Fruit fly (Drosophila melanogaster): ENCODE results near the gene TyrR.
A peak's percentile ranks its signal among the peaks of the same experiment; 100 is the strongest.

TyrR gene

DNA sequence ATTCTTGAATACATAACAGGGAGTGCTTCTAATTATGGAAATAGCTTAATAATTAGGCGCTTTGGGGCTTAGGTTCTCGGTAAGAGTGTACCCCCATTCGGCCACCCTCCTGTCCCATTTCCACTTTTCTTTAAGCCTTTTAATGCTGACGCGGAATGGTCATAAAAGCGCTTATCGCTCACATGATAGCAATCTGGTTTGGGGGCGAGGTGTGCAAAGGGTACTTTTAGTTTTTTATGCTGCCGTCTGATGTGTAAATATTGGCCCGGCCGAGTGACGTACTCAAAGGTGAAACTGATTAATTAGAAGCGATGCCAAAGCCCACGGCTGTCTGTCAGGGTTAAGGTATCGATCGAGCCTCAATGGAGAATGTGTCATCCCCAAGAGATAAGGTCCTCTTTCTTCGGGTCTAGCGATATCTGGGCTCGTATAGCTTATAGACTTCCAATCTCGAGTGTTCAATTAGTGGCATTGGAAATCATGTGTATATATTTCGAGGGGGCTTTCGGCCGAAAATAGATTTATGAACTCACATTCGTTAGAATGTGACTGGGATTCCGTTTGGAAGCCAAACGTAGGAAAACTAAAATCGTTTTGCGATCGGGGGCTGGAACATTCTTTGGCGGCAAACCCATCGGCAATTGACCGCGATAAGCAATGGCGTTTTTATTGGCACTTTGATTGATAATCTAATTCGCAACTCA, 3.1 kb downstream of the TyrR start:
- TF ChIP-seq CG14711 (tag; optimal IDR thresholded peaks at IDR 0.05) (no peak), ovo (GFP tag; optimal IDR thresholded peaks at IDR 0.05) (no peak), CG11617 (GFP tag; optimal IDR thresholded peaks at IDR 0.05) (no peak), CG12768 (GFP tag; optimal IDR thresholded peaks at IDR 0.05) (no peak), Hr96 (GFP tag; optimal IDR thresholded peaks at IDR 0.05) (no peak), Mnt (GFP tag; optimal IDR thresholded peaks at IDR 0.05) (no peak), toe (GFP tag; optimal IDR thresholded peaks at IDR 0.05) (no peak), kay (GFP tag; ENCODE audit: borderline replicate concordance) (peak; percentile 56), cic (GFP tag; optimal IDR thresholded peaks at IDR 0.05) (peak; percentile 3), tj (GFP tag; optimal IDR thresholded peaks at IDR 0.05) (peak; percentile 12), CG5204 (GFP tag; optimal IDR thresholded peaks at IDR 0.05) (peak; percentile 11), CG1620 (GFP tag; optimal IDR thresholded peaks at IDR 0.05) (no peak), cnc (optimal IDR thresholded peaks at IDR 0.05) (no peak), Crg-1 (GFP tag; optimal IDR thresholded peaks at IDR 0.05) (no peak), CG7101 (tag; optimal IDR thresholded peaks at IDR 0.05) (no peak)

DNA sequence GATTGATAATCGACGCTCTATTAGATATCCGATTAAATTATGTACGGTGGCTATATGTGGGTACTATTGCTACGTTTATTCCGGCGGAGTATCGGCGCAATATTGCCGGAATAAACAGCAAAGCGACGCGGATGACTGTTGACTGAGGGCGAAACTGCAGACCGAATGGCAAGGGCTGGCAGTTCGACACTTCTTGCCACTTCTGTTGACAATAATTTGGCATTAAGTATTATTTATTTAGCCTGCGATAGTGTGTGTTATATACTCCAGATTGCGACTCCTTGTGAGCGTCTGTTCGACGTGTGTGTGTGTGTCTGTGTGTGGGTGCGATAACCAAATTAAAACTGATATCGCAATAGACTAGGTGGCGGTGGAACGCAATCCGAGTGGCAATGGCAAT, 4.1 kb downstream of the TyrR start:
- TF ChIP-seq Mnt (GFP tag; optimal IDR thresholded peaks at IDR 0.05): peak; percentile 50
- peak; percentile 42 for TF ChIP-seq cic (GFP tag; optimal IDR thresholded peaks at IDR 0.05)
- peak; percentile 4 for TF ChIP-seq CG7101 (tag; optimal IDR thresholded peaks at IDR 0.05)
- peak; percentile 24 for TF ChIP-seq ovo (GFP tag; optimal IDR thresholded peaks at IDR 0.05)
- TF ChIP-seq CG33017 (tag; optimal IDR thresholded peaks at IDR 0.05): peak; percentile 25
- peak; percentile 72 for TF ChIP-seq kay (GFP tag; ENCODE audit: borderline replicate concordance)
- no peak for TF ChIP-seq cnc (optimal IDR thresholded peaks at IDR 0.05)
- TF ChIP-seq CG5204 (GFP tag; optimal IDR thresholded peaks at IDR 0.05): no peak

DNA sequence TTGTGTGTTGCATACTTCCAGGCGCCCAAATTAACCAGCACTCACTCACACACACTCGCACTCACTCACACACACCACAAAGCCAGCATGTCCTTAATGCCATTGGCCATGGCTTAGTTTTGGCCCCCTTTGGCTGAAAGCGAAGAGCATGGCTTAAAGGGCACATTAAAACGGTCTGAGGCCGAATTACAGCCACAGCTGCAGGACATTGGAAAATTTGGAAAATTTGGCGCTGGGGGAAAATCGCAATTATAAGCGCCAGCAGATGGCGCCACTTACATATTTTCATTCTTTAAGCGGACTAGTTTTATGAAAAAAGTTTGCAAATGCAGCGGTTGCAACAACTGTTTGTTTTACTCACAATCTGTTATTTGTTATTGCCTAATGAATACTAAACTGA, 20.4 kb downstream of the TyrR start:
- TF ChIP-seq CG7045 (GFP tag; optimal IDR thresholded peaks at IDR 0.05) (no peak), Clk (GFP tag; optimal IDR thresholded peaks at IDR 0.05) (no peak), kay (GFP tag; ENCODE audit: borderline replicate concordance) (no peak), Hr96 (GFP tag; optimal IDR thresholded peaks at IDR 0.05) (no peak), toe (GFP tag; optimal IDR thresholded peaks at IDR 0.05) (no peak), CG5204 (GFP tag; optimal IDR thresholded peaks at IDR 0.05) (no peak), CG33017 (tag; optimal IDR thresholded peaks at IDR 0.05) (no peak), bab1 (GFP tag; optimal IDR thresholded peaks at IDR 0.05) (no peak), tj (GFP tag; optimal IDR thresholded peaks at IDR 0.05) (no peak), pad (GFP tag; optimal IDR thresholded peaks at IDR 0.05) (no peak), CG11617 (GFP tag; optimal IDR thresholded peaks at IDR 0.05) (no peak), cic (GFP tag; optimal IDR thresholded peaks at IDR 0.05) (no peak), CG14711 (tag; optimal IDR thresholded peaks at IDR 0.05) (no peak), ovo (GFP tag; optimal IDR thresholded peaks at IDR 0.05) (no peak)

DNA sequence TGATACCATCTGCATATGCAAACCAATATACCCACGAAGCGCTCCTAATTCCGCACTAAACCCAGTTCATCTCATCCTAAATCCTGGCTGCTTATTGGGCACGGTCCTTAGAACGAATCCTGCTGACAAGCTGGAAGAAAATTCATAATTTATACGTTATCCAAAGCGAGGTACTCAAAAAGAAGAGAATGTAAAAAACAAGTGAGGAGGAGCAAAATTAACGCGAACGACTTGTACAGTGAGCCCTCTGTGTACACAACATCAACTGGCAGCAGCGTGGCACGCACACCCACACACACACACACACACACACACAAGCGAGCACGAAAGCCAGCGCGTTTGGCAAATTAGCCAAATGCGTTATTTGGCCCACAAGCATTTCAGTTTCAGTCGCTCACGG, 26.7 kb downstream of the TyrR start, which contains the start of gene TyrRII:
TyrRII (plus strand) TSS at position 301 of the 400 bp plus-strand sequence.
- TF ChIP-seq toe (GFP tag; optimal IDR thresholded peaks at IDR 0.05): no peak
- TF ChIP-seq Crg-1 (GFP tag; optimal IDR thresholded peaks at IDR 0.05): no peak
- no peak for TF ChIP-seq CG11617 (GFP tag; optimal IDR thresholded peaks at IDR 0.05)
- TF ChIP-seq bab1 (GFP tag; optimal IDR thresholded peaks at IDR 0.05): no peak
- TF ChIP-seq CG5204 (GFP tag; optimal IDR thresholded peaks at IDR 0.05): no peak
- TF ChIP-seq cic (GFP tag; optimal IDR thresholded peaks at IDR 0.05): no peak
- TF ChIP-seq tj (GFP tag; optimal IDR thresholded peaks at IDR 0.05): no peak
- no peak for TF ChIP-seq Hr96 (GFP tag; optimal IDR thresholded peaks at IDR 0.05)
- no peak for TF ChIP-seq CG7101 (tag; optimal IDR thresholded peaks at IDR 0.05)
- TF ChIP-seq ovo (GFP tag; optimal IDR thresholded peaks at IDR 0.05): no peak
- no peak for TF ChIP-seq Mnt (GFP tag; optimal IDR thresholded peaks at IDR 0.05)
- TF ChIP-seq Clk (GFP tag; optimal IDR thresholded peaks at IDR 0.05): no peak
- TF ChIP-seq CG7045 (GFP tag; optimal IDR thresholded peaks at IDR 0.05): no peak

- TF ChIP-seq cnc (optimal IDR thresholded peaks at IDR 0.05): no peak
Observed at dm6 chr3R:17733261-17733660, 29.7 kb downstream of the TyrR start, which contains the start of gene CG14321. TSS of gene CG14321 (plus strand) at chr3R:17733598.

dm6 chr3R:17725558-17725957, 37.4 kb downstream of the TyrR start, which contains the start of gene Lgr1:
TSS of gene Lgr1 (plus strand) at chr3R:17725777.
- no peak for TF ChIP-seq Hr96 (GFP tag; optimal IDR thresholded peaks at IDR 0.05)
- TF ChIP-seq bab1 (GFP tag; optimal IDR thresholded peaks at IDR 0.05): no peak
- TF ChIP-seq CG14711 (tag; optimal IDR thresholded peaks at IDR 0.05): no peak
- TF ChIP-seq Mnt (GFP tag; optimal IDR thresholded peaks at IDR 0.05): no peak
- no peak for TF ChIP-seq cic (GFP tag; optimal IDR thresholded peaks at IDR 0.05)
- no peak for TF ChIP-seq Crg-1 (GFP tag; optimal IDR thresholded peaks at IDR 0.05)
- TF ChIP-seq ovo (GFP tag; optimal IDR thresholded peaks at IDR 0.05): no peak
- TF ChIP-seq toe (GFP tag; optimal IDR thresholded peaks at IDR 0.05): no peak
- no peak for TF ChIP-seq kay (GFP tag; ENCODE audit: borderline replicate concordance)
- no peak for TF ChIP-seq CG1620 (GFP tag; optimal IDR thresholded peaks at IDR 0.05)
- TF ChIP-seq tj (GFP tag; optimal IDR thresholded peaks at IDR 0.05): no peak
- no peak for TF ChIP-seq CG12768 (GFP tag; optimal IDR thresholded peaks at IDR 0.05)
- no peak for TF ChIP-seq CG33017 (tag; optimal IDR thresholded peaks at IDR 0.05)
- TF ChIP-seq CG5204 (GFP tag; optimal IDR thresholded peaks at IDR 0.05): no peak

DNA sequence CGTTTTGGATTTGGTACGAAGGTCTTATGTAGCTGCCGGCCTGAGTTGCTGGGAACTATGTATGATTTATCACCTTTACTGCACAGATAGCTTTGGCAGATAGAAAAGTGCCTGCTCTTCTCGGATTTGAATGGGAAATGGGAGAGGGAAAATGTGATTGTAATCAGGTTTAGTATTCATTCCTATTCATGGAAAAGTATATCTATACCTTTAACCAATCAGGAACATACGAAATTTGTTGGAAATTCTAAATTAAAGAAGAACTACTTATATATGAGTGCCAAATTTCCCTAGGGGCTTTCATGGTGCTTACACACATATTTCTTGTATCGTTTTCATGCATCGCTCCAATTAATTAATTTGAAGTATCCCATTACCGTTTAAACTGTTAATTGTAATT, 38.0 kb downstream of the TyrR start, which contains the start of gene Atg8b:
Atg8b (minus strand) TSS at position 101 of the 400 bp plus-strand sequence.
- TF ChIP-seq CG14711 (tag; optimal IDR thresholded peaks at IDR 0.05) (no peak), cnc (optimal IDR thresholded peaks at IDR 0.05) (no peak), bab1 (GFP tag; optimal IDR thresholded peaks at IDR 0.05) (no peak), toe (GFP tag; optimal IDR thresholded peaks at IDR 0.05) (no peak)

All from whole organism, adult.